Worm (Caenorhabditis elegans) whole organism, young adult: ENCODE results near the gene F52E10.4.

Source experiments
- B0019.2 ChIP-seq: fragments of 200-800 bp; sonication (Bioruptor generic); conservative IDR thresholded peaks from 2 replicates; pipeline ENCODE4 v1.3.6; 2022; ENCODE audit warnings: missing genetic modification reagents, missing genetic modification characterization, missing compliant biosample characterization
- B0035.1 ChIP-seq: sonication (generic microtip); optimal IDR thresholded peaks from 2 replicates; lab custom pipeline; 2016; ENCODE audit warnings: missing genetic modification characterization, mild to moderate bottlenecking, missing compliant biosample characterization, missing genotype, missing genetic modification reagents
- F33H1.4 ChIP-seq: fragments of 200-800 bp; sonication (Bioruptor generic); IDR thresholded peaks from 2 replicates; pipeline ENCODE4 v1.3.6; 2022; ENCODE audit warnings: missing genetic modification reagents, missing genetic modification characterization, missing compliant biosample characterization
- F39B2.1 ChIP-seq: fragments of 200-800 bp; sonication (Bioruptor generic); IDR thresholded peaks from 2 replicates; pipeline ENCODE4 v1.3.6; 2022; ENCODE audit warnings: missing genetic modification reagents, missing genetic modification characterization, missing compliant biosample characterization
- F52B5.7 ChIP-seq: sonication (generic microtip); optimal IDR thresholded peaks from 2 replicates; lab custom pipeline; 2016; ENCODE audit warnings: mild to moderate bottlenecking, missing genetic modification characterization, missing compliant biosample characterization
- K11D2.4 ChIP-seq: fragments of 200-800 bp; sonication (Bioruptor generic); IDR thresholded peaks from 2 replicates; pipeline ENCODE4 v1.3.6; 2022; ENCODE audit warnings: missing genetic modification reagents, missing genetic modification characterization, missing compliant biosample characterization
- Y56A3A.18 ChIP-seq: fragments of 200-800 bp; sonication (Bioruptor generic); IDR thresholded peaks from 2 replicates; pipeline ENCODE4 v1.3.6; 2022; ENCODE audit warnings: missing genetic modification reagents, missing genetic modification characterization, missing compliant biosample characterization
- ama-1 ChIP-seq, 3 experiments: fragments of 150-350 bp in 1 of 3; sonication (generic microtip) in 2 of 3; optimal IDR thresholded peaks; 2 replicates each; lab custom pipeline; 2014 to 2018; ENCODE audit warnings: missing biosample characterization in 2 of 3, missing genetic modification characterization in 2 of 3, missing genetic modification reagents in 2 of 3
- bed-1 ChIP-seq: fragments of 200-800 bp; sonication (Bioruptor generic); IDR thresholded peaks from 2 replicates; pipeline ENCODE4 v1.3.6; 2022; ENCODE audit warnings: missing genetic modification reagents, missing genetic modification characterization, missing compliant biosample characterization
- ccch-3 ChIP-seq: fragments of 200-800 bp; sonication (Bioruptor generic); optimal IDR thresholded peaks from 2 replicates; lab custom pipeline; 2018; ENCODE audit warnings: mild to moderate bottlenecking, missing genetic modification characterization, missing compliant biosample characterization
- ceh-91 ChIP-seq: fragments of 200-800 bp; sonication (Bioruptor generic); IDR thresholded peaks from 2 replicates; pipeline ENCODE4 v1.3.6; 2022; ENCODE audit warnings: missing genetic modification reagents, missing genetic modification characterization, missing compliant biosample characterization
- egl-18 ChIP-seq: fragments of 200-800 bp; sonication (Bioruptor generic); IDR thresholded peaks from 2 replicates; pipeline ENCODE4 v1.3.6; 2022; ENCODE audit warnings: missing genetic modification reagents, missing genetic modification characterization, missing compliant biosample characterization
- egl-44 ChIP-seq: fragments of 200-800 bp; sonication (Bioruptor generic); IDR thresholded peaks from 2 replicates; pipeline ENCODE4 v1.3.6; 2022; ENCODE audit warnings: missing genetic modification reagents, missing genetic modification characterization, missing compliant biosample characterization
- egrh-3 ChIP-seq: fragments of 200-800 bp; sonication (Bioruptor generic); IDR thresholded peaks from 2 replicates; pipeline ENCODE4 v1.3.6; 2022; ENCODE audit warnings: missing genetic modification reagents, missing genetic modification characterization, missing compliant biosample characterization
- ekl-4 ChIP-seq: fragments of 200-800 bp; sonication (Bioruptor generic); IDR thresholded peaks from 2 replicates; pipeline ENCODE4 v1.3.6; 2022; ENCODE audit warnings: missing genetic modification reagents, missing genetic modification characterization, missing compliant biosample characterization
- mel-28 ChIP-seq: sonication (generic microtip); optimal IDR thresholded peaks from 2 replicates; lab custom pipeline; 2016; ENCODE audit warnings: borderline replicate concordance, mild to moderate bottlenecking, missing genetic modification characterization, missing compliant biosample characterization
- pbrm-1 ChIP-seq: fragments of 200-800 bp; sonication (Bioruptor generic); IDR thresholded peaks from 2 replicates; pipeline ENCODE4 v1.3.6; 2022; ENCODE audit warnings: missing genetic modification reagents, missing genetic modification characterization, missing compliant biosample characterization
- pha-4 ChIP-seq: fragments of 150-350 bp; sonication (generic microtip); optimal IDR thresholded peaks from 2 replicates; lab custom pipeline; 2014; ENCODE audit warnings: missing biosample characterization, missing genetic modification reagents, missing genetic modification characterization
- rec-8 ChIP-seq, 2 experiments: sonication (generic microtip); optimal IDR thresholded peaks; 2 replicates each; lab custom pipeline; 2016; ENCODE audit warnings: mild to moderate bottlenecking in 2 of 2, missing genetic modification characterization in 2 of 2, missing genetic modification reagents in 2 of 2, missing genotype in 2 of 2, missing biosample characterization in 1 of 2, missing compliant biosample characterization in 1 of 2, moderate library complexity in 1 of 2
- somi-1 ChIP-seq: fragments of 200-800 bp; sonication (Bioruptor generic); optimal IDR thresholded peaks from 2 replicates; lab custom pipeline; 2018; ENCODE audit warnings: mild to moderate bottlenecking, missing genetic modification characterization, missing compliant biosample characterization
- tbx-9 ChIP-seq: sonication (generic microtip); optimal IDR thresholded peaks from 2 replicates; lab custom pipeline; 2016; ENCODE audit warnings: borderline replicate concordance, missing genetic modification characterization, inconsistent platforms, missing compliant biosample characterization
- xnd-1 ChIP-seq: sonication (generic microtip); optimal IDR thresholded peaks from 2 replicates; lab custom pipeline; 2016; ENCODE audit warnings: missing genotype, missing genetic modification reagents, missing genetic modification characterization, missing compliant biosample characterization
- zfh-2 ChIP-seq: fragments of 200-800 bp; sonication (Bioruptor generic); conservative IDR thresholded peaks from 2 replicates; pipeline ENCODE4 v1.3.6; 2022; ENCODE audit warnings: missing genetic modification reagents, missing genetic modification characterization, missing compliant biosample characterization
- zim-3 ChIP-seq: sonication (generic microtip); optimal IDR thresholded peaks from 2 replicates; lab custom pipeline; 2017; ENCODE audit warnings: mild to moderate bottlenecking, missing genetic modification characterization, moderate library complexity, missing compliant biosample characterization

Gene F52E10.4

DNA sequence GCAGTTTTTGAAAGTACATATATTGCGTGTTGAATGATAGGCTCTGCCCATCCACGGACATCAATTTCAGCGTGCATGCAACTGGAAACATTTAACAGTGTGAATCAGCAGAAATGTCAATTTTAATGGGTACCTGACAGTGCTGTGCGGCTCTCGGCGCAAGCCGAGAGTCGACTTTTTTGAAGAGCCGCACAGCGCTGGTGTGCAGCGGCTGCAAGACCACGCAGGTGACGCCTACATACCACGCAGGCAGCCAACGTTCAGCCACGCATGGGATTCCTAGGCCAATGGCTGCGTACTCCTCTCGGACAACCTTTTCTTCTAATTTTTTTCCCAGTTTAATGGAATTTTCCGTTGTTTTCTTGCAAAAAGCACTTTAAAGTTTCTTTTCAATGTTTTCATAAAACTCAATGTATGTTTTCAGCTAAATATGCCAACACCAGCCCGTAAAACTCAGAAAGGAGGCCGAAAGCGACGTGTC, 48.0 kb downstream of the F52E10.4 start, which contains the start of gene W10G6.1:
Gene W10G6.1, plus strand, starts transcription at position 431 of the 481 bp plus-strand sequence.
- TF ChIP-seq B0019.2 (no peak), zfh-2 (GFP tag; lab: Robert Waterston, UW) (peak; percentile 52; the same call in 1 of the 2 replicates), egl-44 (GFP tag; lab: Robert Waterston, UW) (no peak)

DNA sequence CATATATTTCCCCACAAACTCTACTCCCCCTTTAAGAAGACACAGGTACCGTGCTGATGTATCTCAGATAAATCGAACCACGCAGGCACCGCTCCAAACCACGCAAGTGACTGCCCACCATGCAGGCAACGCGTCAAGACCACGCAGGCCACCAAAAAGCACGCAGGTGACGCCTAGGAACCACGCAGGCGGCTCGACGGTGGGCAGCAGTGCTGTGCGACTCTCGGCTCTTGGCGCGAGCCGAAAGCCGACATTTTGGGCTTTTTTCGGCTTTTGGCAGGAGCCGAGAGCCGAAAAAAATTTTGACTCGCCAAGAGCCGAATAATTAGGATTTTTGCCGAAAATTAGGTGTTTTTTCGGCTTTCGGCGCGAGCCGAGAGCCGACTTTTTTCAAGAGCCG, 49.7 kb downstream of the F52E10.4 start:
- no peak for TF ChIP-seq tbx-9
- no peak for TF ChIP-seq ccch-3 (GFP tag; lab: Kevin White, UChicago)
- TF ChIP-seq zfh-2 (GFP tag; lab: Robert Waterston, UW) = peak; percentile 81

DNA sequence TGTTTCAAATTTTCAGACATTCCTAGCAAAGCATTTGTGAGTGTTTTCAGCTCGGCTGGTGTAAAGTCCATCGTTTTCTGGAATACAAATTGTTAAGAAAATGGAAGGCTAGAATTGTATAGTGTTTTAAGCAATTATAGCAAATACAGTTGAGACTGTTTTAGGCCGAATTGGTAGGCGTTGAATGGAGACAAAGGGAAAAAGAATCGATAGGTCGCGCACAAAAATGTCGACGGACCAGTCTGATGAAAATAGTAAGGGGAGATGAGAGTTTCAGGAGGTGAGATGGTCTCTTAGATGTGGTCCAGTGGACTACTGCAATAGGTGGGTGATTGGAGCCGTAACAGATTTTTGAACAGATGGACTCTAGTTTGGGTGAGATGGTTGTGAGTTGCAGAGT, 52.2 kb downstream of the F52E10.4 start:
- TF ChIP-seq egrh-3 (GFP tag; lab: Robert Waterston, UW) (no peak), F52B5.7 (tag; lab: Kevin White, UChicago) (no peak), ama-1 (optimal IDR thresholded peaks at IDR 0.05; lab: Kevin White, UChicago) (no peak), ama-1 (GFP tag; optimal IDR thresholded peaks at IDR 0.05; lab: Kevin White, UChicago) (no peak), somi-1 (GFP tag; lab: Kevin White, UChicago) (no peak), pbrm-1 (GFP tag; lab: Robert Waterston, UW) (no peak), zim-3 (tag; lab: Kevin White, UChicago) (no peak), F33H1.4 (GFP tag; lab: Robert Waterston, UW) (no peak), B0035.1 (no peak), ceh-91 (GFP tag; lab: Robert Waterston, UW) (no peak), F39B2.1 (GFP tag; lab: Robert Waterston, UW) (no peak), xnd-1 (no peak), egl-18 (GFP tag; lab: Robert Waterston, UW) (no peak), rec-8 (tag; optimal IDR thresholded peaks at IDR 0.05; lab: Kevin White, UChicago) (no peak), tbx-9 (no peak), K11D2.4 (GFP tag; lab: Robert Waterston, UW) (no peak), pha-4 (tag; lab: Kevin White, UChicago) (no peak), bed-1 (no peak), mel-28 (tag; lab: Kevin White, UChicago) (no peak), Y56A3A.18 (no peak), ekl-4 (GFP tag; lab: Robert Waterston, UW) (no peak)
